Fruit fly (Drosophila melanogaster): ENCODE measurements around the gene DNAlig3.

The DNAlig3 gene

DNA sequence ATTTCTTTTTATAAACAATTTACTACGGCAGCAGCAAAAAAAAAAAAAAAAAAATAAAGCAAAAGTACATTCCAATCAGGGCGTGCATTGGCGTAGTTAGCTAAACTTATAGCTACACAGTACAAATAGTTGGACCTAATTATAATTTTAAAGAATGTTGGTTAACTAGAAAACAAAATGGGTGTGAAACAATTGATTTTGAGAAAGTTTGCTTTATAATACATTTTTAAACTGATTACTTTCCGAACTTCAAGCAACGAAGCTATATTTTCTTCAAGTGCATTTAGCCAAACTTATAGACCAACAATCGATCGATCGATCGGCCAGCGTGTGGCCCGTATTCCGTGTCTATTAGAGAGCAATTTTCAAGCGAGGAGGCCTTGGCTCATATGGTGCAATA is 49.7 kb upstream of the DNAlig3 start (continued):
- TF ChIP-seq CG6689 (GFP tag; IDR thresholded peaks at IDR 0.05), result 0 out of 2 replicates have a peak, but pooled peaks have one; percentile 8
- no peak; the same call in 1 of the 2 replicates for TF ChIP-seq seq (GFP tag; IDR thresholded peaks at IDR 0.05)
- TF ChIP-seq CG12155 (GFP tag; optimal IDR thresholded peaks at IDR 0.05), result no peak
- TF ChIP-seq CG32772 (GFP tag; IDR thresholded peaks at IDR 0.05), result 0 out of 2 replicates have a peak, but pooled peaks have one; percentile 29
- TF ChIP-seq CG7987 (GFP tag; optimal IDR thresholded peaks at IDR 0.05), result no peak
- no peak for TF ChIP-seq croc (GFP tag; conservative IDR thresholded peaks at IDR 0.05)
- TF ChIP-seq CG11560 (tag; IDR thresholded peaks at IDR 0.05), result no peak
- TF ChIP-seq dpn (GFP tag; optimal IDR thresholded peaks at IDR 0.05), result peak in 1 of 2 experiments; percentile 22
- TF ChIP-seq CrebB (tag; optimal IDR thresholded peaks at IDR 0.05), result no peak
- no peak for TF ChIP-seq repo (GFP tag; optimal IDR thresholded peaks at IDR 0.05)
- no peak for TF ChIP-seq CG10543 (GFP tag; optimal IDR thresholded peaks at IDR 0.05)
- no peak for TF ChIP-seq CG30431 (GFP tag; optimal IDR thresholded peaks at IDR 0.05)
- no peak for TF ChIP-seq pfk (GFP tag; optimal IDR thresholded peaks at IDR 0.05)
- no peak for TF ChIP-seq NK7.1 (GFP tag; optimal IDR thresholded peaks at IDR 0.05)
- no peak for TF ChIP-seq CG15479 (GFP tag; optimal IDR thresholded peaks at IDR 0.05)
- TF ChIP-seq CG10431 (GFP tag; optimal IDR thresholded peaks at IDR 0.05), result no peak
- no peak for TF ChIP-seq CG2678 (tag; optimal IDR thresholded peaks at IDR 0.05)
- no peak for TF ChIP-seq zen2 (GFP tag; IDR thresholded peaks at IDR 0.05; ENCODE audit: partially characterized antibody)
- no peak for TF ChIP-seq Myb (GFP tag; optimal IDR thresholded peaks at IDR 0.05)
- no peak for TF ChIP-seq Atf3 (GFP tag; optimal IDR thresholded peaks at IDR 0.05)
- peak; percentile 38 for TF ChIP-seq Blimp-1 (GFP tag; optimal IDR thresholded peaks at IDR 0.05)
- no peak for TF ChIP-seq CG13624 (GFP tag; optimal IDR thresholded peaks at IDR 0.05)
- peak; percentile 18 for TF ChIP-seq fd96Cb (tag; optimal IDR thresholded peaks at IDR 0.05)
- peak; percentile 7 for TF ChIP-seq Xbp1 (GFP tag; optimal IDR thresholded peaks at IDR 0.05)
- TF ChIP-seq zfh2 (GFP tag; optimal IDR thresholded peaks at IDR 0.05), result no peak
- no peak for TF ChIP-seq B-H2 (GFP tag; optimal IDR thresholded peaks at IDR 0.05)
- TF ChIP-seq Neu2 (GFP tag; optimal IDR thresholded peaks at IDR 0.05; ENCODE audit: borderline replicate concordance), result no peak
- no peak for TF ChIP-seq trh (GFP tag; optimal IDR thresholded peaks at IDR 0.05)
- no peak for TF ChIP-seq CG6791 (GFP tag; IDR thresholded peaks at IDR 0.05; ENCODE audit: partially characterized antibody)
- TF ChIP-seq dati (GFP tag; IDR thresholded peaks at IDR 0.05), result no peak
- TF ChIP-seq gt (GFP tag; IDR thresholded peaks at IDR 0.05), result no peak
- peak; percentile 47 for TF ChIP-seq phol (tag; optimal IDR thresholded peaks at IDR 0.05)
- TF ChIP-seq inv (GFP tag; IDR thresholded peaks at IDR 0.05; ENCODE audit: partially characterized antibody), result no peak
- no peak for TF ChIP-seq zf30C (GFP tag; optimal IDR thresholded peaks at IDR 0.05)
- TF ChIP-seq ab (GFP tag; optimal IDR thresholded peaks at IDR 0.05), result no peak
- peak; percentile 35; the same call in 1 of the 2 replicates for TF ChIP-seq ap (GFP tag; IDR thresholded peaks at IDR 0.05)
- no peak for TF ChIP-seq CG6854 (GFP tag; optimal IDR thresholded peaks at IDR 0.05)
- TF ChIP-seq Bgb (GFP tag; IDR thresholded peaks at IDR 0.05; ENCODE audit: partially characterized antibody), result no peak
- TF ChIP-seq sd (tag; optimal IDR thresholded peaks at IDR 0.05), result no peak
- TF ChIP-seq pita (GFP tag; optimal IDR thresholded peaks at IDR 0.05), result no peak
- peak; percentile 24 for TF ChIP-seq slp2 (GFP tag; optimal IDR thresholded peaks at IDR 0.05)
- TF ChIP-seq Hmx (GFP tag; optimal IDR thresholded peaks at IDR 0.05), result no peak
- no peak for TF ChIP-seq vnd (GFP tag; IDR thresholded peaks at IDR 0.05; ENCODE audit: partially characterized antibody)
- no peak for TF ChIP-seq CG30020 (tag; optimal IDR thresholded peaks at IDR 0.05)
- TF ChIP-seq CG9727 (GFP tag; optimal IDR thresholded peaks at IDR 0.05), result no peak
- no peak for TF ChIP-seq Hr39 (optimal IDR thresholded peaks at IDR 0.05)
- no peak for TF ChIP-seq MBD-R2 (GFP tag; IDR thresholded peaks at IDR 0.05)
- TF ChIP-seq abd-A (tag; optimal IDR thresholded peaks at IDR 0.05), result no peak
- no peak for TF ChIP-seq fd3F (GFP tag; optimal IDR thresholded peaks at IDR 0.05)
- no peak for TF ChIP-seq bowl (GFP tag; IDR thresholded peaks at IDR 0.05)
- TF ChIP-seq Nf-YA (GFP tag; IDR thresholded peaks at IDR 0.05), result no peak

Data from whole organism, embryonic.